Fruit fly (Drosophila melanogaster) whole organism, prepupa: ENCODE results near the gene Mnn1.

Experiments
- CG1621 ChIP-seq: fragments of 200-800 bp; sonication (Bioruptor generic); optimal IDR thresholded peaks from 3 replicates; lab custom pipeline; 2018; ENCODE audit warnings: missing biosample characterization, mild to moderate bottlenecking, missing genetic modification characterization
- CG16779 ChIP-seq: fragments of 200-800 bp; sonication (Bioruptor generic); optimal IDR thresholded peaks from 3 replicates; lab custom pipeline; 2017; ENCODE audit warnings: missing biosample characterization, mild to moderate bottlenecking, missing genetic modification characterization
- CG8319 ChIP-seq: fragments of 200-800 bp; sonication (Bioruptor generic); optimal IDR thresholded peaks from 3 replicates; lab custom pipeline; 2016; ENCODE audit warnings: missing biosample characterization, missing genetic modification characterization
- CG9139 ChIP-seq: fragments of 200-800 bp; sonication (Bioruptor generic); optimal IDR thresholded peaks from 3 replicates; lab custom pipeline; 2017; ENCODE audit warnings: missing biosample characterization, mild to moderate bottlenecking, missing genetic modification characterization
- Eip93F ChIP-seq: fragments of 200-800 bp; sonication (Bioruptor generic); optimal IDR thresholded peaks from 2 replicates; lab custom pipeline; 2016; ENCODE audit warnings: missing biosample characterization, mild to moderate bottlenecking, missing genetic modification characterization
- Gug ChIP-seq: fragments of 200-800 bp; sonication (Bioruptor generic); IDR thresholded peaks from 2 replicates; pipeline ENCODE4 v1.3.6; 2022; ENCODE audit warnings: missing biosample characterization, missing genetic modification characterization
- Sox102F ChIP-seq: fragments of 200-800 bp; sonication (Bioruptor generic); optimal IDR thresholded peaks from 2 replicates; lab custom pipeline; 2016; ENCODE audit warnings: missing biosample characterization, mild to moderate bottlenecking, missing genetic modification characterization
- dac ChIP-seq: fragments of 200-800 bp; sonication (Bioruptor generic); optimal IDR thresholded peaks from 2 replicates; lab custom pipeline; 2017; ENCODE audit warnings: missing biosample characterization, mild to moderate bottlenecking, missing genetic modification characterization
- fd59A ChIP-seq: fragments of 200-800 bp; sonication (Bioruptor generic); optimal IDR thresholded peaks from 2 replicates; lab custom pipeline; 2017; ENCODE audit warnings: missing biosample characterization, mild to moderate bottlenecking, missing genetic modification characterization, missing genetic modification reagents
- salr ChIP-seq, 2 experiments: fragments of 200-800 bp; sonication (Bioruptor generic); optimal IDR thresholded peaks; 3 replicates each; lab custom pipeline; 2016 to 2018; ENCODE audit warnings: missing biosample characterization in 2 of 2, missing genetic modification characterization in 2 of 2, mild to moderate bottlenecking in 1 of 2
- svp ChIP-seq: fragments of 200-800 bp; sonication (Bioruptor generic); peaks from one replicate; lab custom pipeline; 2016; ENCODE audit warnings: missing biosample characterization, missing genetic modification characterization
- vri ChIP-seq: fragments of 200-800 bp; sonication (Bioruptor generic); optimal IDR thresholded peaks from 3 replicates; lab custom pipeline; 2016; ENCODE audit warnings: missing biosample characterization, mild to moderate bottlenecking, missing genetic modification characterization

- TF ChIP-seq CG8319 (no peak), salr (GFP tag; optimal IDR thresholded peaks at IDR 0.05; lab: Kevin White, UChicago) (no peak), CG1621 (tag; lab: Kevin White, UChicago) (no peak), dac (GFP tag; lab: Kevin White, UChicago) (no peak), Eip93F (GFP tag; lab: Kevin White, UChicago) (no peak), svp (GFP tag; lab: Kevin White, UChicago) (no peak), CG16779 (no peak), Gug (GFP tag; lab: Robert Waterston, UW) (no peak), vri (GFP tag; lab: Kevin White, UChicago) (no peak), Sox102F (GFP tag; lab: Kevin White, UChicago) (no peak), CG9139 (no peak), fd59A (GFP tag; lab: Kevin White, UChicago) (no peak)
Measured at dm6 chr2L:7007564-7007963, 48.5 kb upstream of the Mnn1 start.
